Fruit fly (Drosophila melanogaster): ENCODE data around the gene CG3815.

Gene CG3815

DNA sequence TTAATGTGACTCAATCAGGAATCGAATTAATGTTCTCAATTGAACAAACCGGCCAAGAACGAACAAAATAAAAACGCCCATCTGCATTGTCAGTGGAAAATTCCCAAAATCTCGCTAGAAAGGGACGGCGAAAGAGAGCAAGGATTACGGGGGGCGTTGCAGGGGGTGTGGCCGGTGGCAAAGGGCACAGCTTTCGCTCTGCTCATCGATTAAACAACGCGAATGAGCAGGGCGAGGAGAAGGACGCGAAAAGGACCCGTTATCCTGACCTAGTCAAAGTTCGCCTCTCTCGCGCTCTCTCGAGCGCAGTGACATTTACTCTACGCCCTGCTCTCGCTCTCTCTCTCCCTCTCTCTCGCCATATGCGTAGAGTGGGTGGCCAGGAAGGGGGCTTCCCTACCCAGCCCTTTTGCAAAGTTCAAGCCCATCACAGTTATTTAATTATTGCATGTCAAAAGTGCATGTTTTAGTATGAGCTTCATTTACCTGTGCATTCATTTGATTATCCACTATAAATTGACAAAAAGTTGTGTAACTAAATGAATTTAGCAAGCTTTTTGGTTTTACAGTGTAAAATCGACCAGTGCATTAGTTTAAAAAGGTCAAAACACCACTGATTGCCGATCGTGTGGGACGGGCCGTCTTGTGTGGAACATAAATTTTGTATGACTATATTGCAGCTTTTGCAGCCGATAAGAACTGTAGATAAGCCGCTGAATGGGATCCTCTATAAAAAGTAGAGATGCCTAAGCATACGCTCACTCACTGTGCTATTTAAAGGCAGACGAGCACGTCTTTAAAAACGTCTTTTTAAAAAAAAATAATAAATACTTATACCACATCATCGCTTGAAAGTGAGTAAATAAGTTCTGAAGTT, 43.8 kb downstream of the CG3815 start (continued):
- TF ChIP-seq CG3032 (tag; optimal IDR thresholded peaks at IDR 0.05) (peak; percentile 65), Ets96B (tag; optimal IDR thresholded peaks at IDR 0.05) (peak; percentile 50), svp (GFP tag) (peak; percentile 96), CG32006 (GFP tag; optimal IDR thresholded peaks at IDR 0.05) (peak; percentile 79), salr (GFP tag; optimal IDR thresholded peaks at IDR 0.05) (peak; percentile 20 to 46), CG15336 (GFP tag; IDR thresholded peaks at IDR 0.05) (peak; percentile 32; the same call in 1 of the 2 replicates), Eip93F (GFP tag; optimal IDR thresholded peaks at IDR 0.05) (no peak), esn (GFP tag; optimal IDR thresholded peaks at IDR 0.05) (peak; percentile 76), CG6854 (GFP tag; optimal IDR thresholded peaks at IDR 0.05) (no peak), CG6808 (GFP tag; optimal IDR thresholded peaks at IDR 0.05) (peak; percentile 70), Sox14 (GFP tag; optimal IDR thresholded peaks at IDR 0.05) (peak; percentile 79), net (GFP tag; optimal IDR thresholded peaks at IDR 0.05) (peak; percentile 58), CG10669 (GFP tag; optimal IDR thresholded peaks at IDR 0.05) (peak; percentile 63), CG7368 (GFP tag; optimal IDR thresholded peaks at IDR 0.05) (peak; percentile 32), CG31627 (GFP tag; optimal IDR thresholded peaks at IDR 0.05) (peak; percentile 64), CG8119 (GFP tag; IDR thresholded peaks at IDR 0.05) (peak; percentile 47; the same call in 2 of the 3 replicates), CG10631 (GFP tag; optimal IDR thresholded peaks at IDR 0.05) (peak; percentile 66), OdsH (GFP tag; optimal IDR thresholded peaks at IDR 0.05) (peak; percentile 54), fd59A (GFP tag; optimal IDR thresholded peaks at IDR 0.05) (peak; percentile 59), CG6792 (GFP tag; optimal IDR thresholded peaks at IDR 0.05) (peak; percentile 48), CG3919 (GFP tag; optimal IDR thresholded peaks at IDR 0.05) (peak; percentile 47), Smox (GFP tag; optimal IDR thresholded peaks at IDR 0.05) (peak; percentile 57), lz (GFP tag; optimal IDR thresholded peaks at IDR 0.05) (peak; percentile 60), ss (GFP tag; optimal IDR thresholded peaks at IDR 0.05) (peak; percentile 22 to 46), Sox15 (GFP tag; optimal IDR thresholded peaks at IDR 0.05) (peak; percentile 40), Blimp-1 (GFP tag; optimal IDR thresholded peaks at IDR 0.05) (no peak), Lpt (GFP tag; optimal IDR thresholded peaks at IDR 0.05) (peak; percentile 13), Hr39 (GFP tag; optimal IDR thresholded peaks at IDR 0.05) (peak; percentile 63), Sox102F (GFP tag; optimal IDR thresholded peaks at IDR 0.05) (peak; percentile 47), Gug (GFP tag; IDR thresholded peaks at IDR 0.05) (peak; percentile 33; the same call in 1 of the 2 replicates), topi (GFP tag; optimal IDR thresholded peaks at IDR 0.05) (peak; percentile 61), fd85E (GFP tag; optimal IDR thresholded peaks at IDR 0.05) (no peak), CG8319 (GFP tag; optimal IDR thresholded peaks at IDR 0.05) (no peak), fkh (GFP tag; optimal IDR thresholded peaks at IDR 0.05) (no peak), CG16779 (tag; optimal IDR thresholded peaks at IDR 0.05) (peak; percentile 34), CG4318 (GFP tag; optimal IDR thresholded peaks at IDR 0.05) (peak; percentile 36), spab (GFP tag; optimal IDR thresholded peaks at IDR 0.05) (peak; percentile 35)

DNA sequence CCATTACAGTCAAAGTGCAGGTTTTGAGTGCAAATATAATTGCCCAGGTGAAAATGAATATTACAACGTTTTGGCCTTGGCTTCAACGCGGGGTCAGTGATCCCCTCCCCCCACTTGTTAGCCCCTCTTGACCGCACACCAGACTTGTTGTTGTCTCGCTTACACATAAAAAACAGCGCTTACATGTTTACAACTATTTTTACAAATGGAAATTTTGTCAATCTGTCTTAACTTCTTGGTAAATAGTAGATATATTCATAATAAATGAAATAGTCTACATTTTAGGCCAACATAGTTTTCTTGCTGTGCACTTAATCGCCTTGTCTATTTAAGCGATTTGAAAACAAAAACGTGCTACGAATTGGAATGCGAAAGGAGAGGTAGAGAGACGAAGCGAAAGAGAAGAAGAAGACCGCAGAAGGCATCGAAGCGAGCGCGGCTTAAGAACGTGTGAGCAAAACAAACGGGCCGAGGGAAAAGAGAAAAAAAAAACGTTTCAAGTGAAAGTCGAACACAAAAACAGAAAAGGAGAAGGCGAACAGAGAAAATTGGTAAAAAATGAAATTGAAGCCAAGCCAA, 44.9 kb downstream of the CG3815 start:
- TF ChIP-seq CG32006 (GFP tag; optimal IDR thresholded peaks at IDR 0.05), result peak; percentile 69
- peak; percentile 27 for TF ChIP-seq Sox14 (GFP tag; optimal IDR thresholded peaks at IDR 0.05)
- TF ChIP-seq Eip78C (GFP tag), result peak; percentile 87
- TF ChIP-seq CG8319 (GFP tag; optimal IDR thresholded peaks at IDR 0.05), result no peak
- peak; percentile 85 for TF ChIP-seq CG3032 (tag; optimal IDR thresholded peaks at IDR 0.05)
- TF ChIP-seq fkh (GFP tag; optimal IDR thresholded peaks at IDR 0.05), result no peak
- peak; percentile 26 to 53 for TF ChIP-seq ss (GFP tag; optimal IDR thresholded peaks at IDR 0.05)
- peak; percentile 75 for TF ChIP-seq fd59A (GFP tag; optimal IDR thresholded peaks at IDR 0.05)
- no peak for TF ChIP-seq CG6854 (GFP tag; optimal IDR thresholded peaks at IDR 0.05)
- peak; percentile 52 for TF ChIP-seq Eip75B (GFP tag; optimal IDR thresholded peaks at IDR 0.05)
- peak; percentile 81 for TF ChIP-seq dsx (GFP tag; optimal IDR thresholded peaks at IDR 0.05; ENCODE audit: poor library complexity, severe bottlenecking)
- no peak for TF ChIP-seq CG31627 (GFP tag; optimal IDR thresholded peaks at IDR 0.05)
- TF ChIP-seq CG6808 (GFP tag; optimal IDR thresholded peaks at IDR 0.05), result peak; percentile 31
- TF ChIP-seq esn (GFP tag; optimal IDR thresholded peaks at IDR 0.05), result no peak
- TF ChIP-seq CG4318 (GFP tag; optimal IDR thresholded peaks at IDR 0.05), result peak; percentile 42
- peak; percentile 14 for TF ChIP-seq CG8632 (GFP tag; optimal IDR thresholded peaks at IDR 0.05)
- no peak for TF ChIP-seq Sox15 (GFP tag; optimal IDR thresholded peaks at IDR 0.05)
- no peak for TF ChIP-seq CG11902 (GFP tag; optimal IDR thresholded peaks at IDR 0.05)
- TF ChIP-seq CG7368 (GFP tag; optimal IDR thresholded peaks at IDR 0.05), result peak; percentile 49
- TF ChIP-seq topi (GFP tag; optimal IDR thresholded peaks at IDR 0.05), result peak; percentile 2
- TF ChIP-seq CG6792 (GFP tag; optimal IDR thresholded peaks at IDR 0.05), result no peak
- peak; percentile 70; the same call in 1 of the 2 replicates for TF ChIP-seq CG11294 (GFP tag; IDR thresholded peaks at IDR 0.05)
- TF ChIP-seq Eip93F (GFP tag; optimal IDR thresholded peaks at IDR 0.05), result no peak
- TF ChIP-seq Hr4 (GFP tag; optimal IDR thresholded peaks at IDR 0.05), result peak; percentile 66
- peak; percentile 45 for TF ChIP-seq CG3919 (GFP tag; optimal IDR thresholded peaks at IDR 0.05)
- TF ChIP-seq svp (GFP tag), result peak; percentile 82
- TF ChIP-seq CG10669 (GFP tag; optimal IDR thresholded peaks at IDR 0.05), result peak; percentile 82
- TF ChIP-seq CG16779 (tag; optimal IDR thresholded peaks at IDR 0.05), result no peak
- peak; percentile 81 for TF ChIP-seq Blimp-1 (GFP tag; optimal IDR thresholded peaks at IDR 0.05)
